Fruit fly (Drosophila melanogaster) whole organism, embryonic: Measurements from ENCODE around the gene CG32196.

Experiments
- Abd-B ChIP-seq: fragments of 200-800 bp; sonication (Bioruptor generic); optimal IDR thresholded peaks from 2 replicates; lab custom pipeline; 2018; ENCODE audit warnings: missing biosample characterization, mild to moderate bottlenecking, missing genetic modification characterization, moderate library complexity
- CG11093 ChIP-seq: fragments of 200-800 bp; sonication (Bioruptor generic); IDR thresholded peaks from 3 replicates; pipeline ENCODE4 v1.3.6; 2022; ENCODE audit warnings: missing biosample characterization, missing genetic modification characterization
- CG14860 ChIP-seq: fragments of 200-800 bp; sonication (Bioruptor generic); IDR thresholded peaks from 3 replicates; pipeline ENCODE4 v1.3.6; 2022; ENCODE audit warnings: missing biosample characterization, missing genetic modification characterization; ENCODE audit not compliant: partially characterized antibody
- CG17802 ChIP-seq: fragments of 200-800 bp; sonication (Bioruptor generic); optimal IDR thresholded peaks from 2 replicates; lab custom pipeline; 2018; ENCODE audit warnings: missing biosample characterization, mild to moderate bottlenecking, missing genetic modification characterization, moderate library complexity
- CG33213 ChIP-seq: fragments of 200-800 bp; sonication (Bioruptor generic); optimal IDR thresholded peaks from 3 replicates; lab custom pipeline; 2016; ENCODE audit warnings: missing biosample characterization, missing genetic modification characterization
- D19B ChIP-seq: fragments of 200-800 bp; sonication (Bioruptor generic); optimal IDR thresholded peaks from 2 replicates; lab custom pipeline; 2017; ENCODE audit warnings: missing biosample characterization, mild to moderate bottlenecking, missing genetic modification characterization
- Hr3 ChIP-seq: fragments of 200-800 bp; sonication (Bioruptor generic); optimal IDR thresholded peaks from 3 replicates; lab custom pipeline; 2016; ENCODE audit warnings: missing biosample characterization, missing genetic modification characterization
- Scr ChIP-seq: fragments of 200-800 bp; sonication (Bioruptor generic); IDR thresholded peaks from 2 replicates; pipeline ENCODE4 v1.3.6; 2022; ENCODE audit warnings: missing biosample characterization, missing genetic modification characterization; ENCODE audit not compliant: partially characterized antibody
- bigmax ChIP-seq: fragments of 200-800 bp; sonication (Bioruptor generic); optimal IDR thresholded peaks from 2 replicates; lab custom pipeline; 2018; ENCODE audit warnings: missing biosample characterization, mild to moderate bottlenecking, missing genetic modification characterization
- cato ChIP-seq: fragments of 200-800 bp; sonication (Bioruptor generic); optimal IDR thresholded peaks from 2 replicates; lab custom pipeline; 2016; ENCODE audit warnings: missing biosample characterization, missing genetic modification characterization, borderline replicate concordance
- chif ChIP-seq, 2 experiments: fragments of 200-800 bp; sonication (Bioruptor generic); optimal IDR thresholded peaks; 3 replicates each; lab custom pipeline; 2016; ENCODE audit warnings: missing biosample characterization in 2 of 2, missing genetic modification characterization in 2 of 2
- chinmo ChIP-seq: fragments of 200-800 bp; sonication (Bioruptor generic); IDR thresholded peaks from 4 replicates; pipeline ENCODE4 v1.3.6; 2022; ENCODE audit warnings: missing biosample characterization, missing genetic modification characterization; ENCODE audit not compliant: partially characterized antibody
- inv ChIP-seq: fragments of 200-800 bp; sonication (Bioruptor generic); IDR thresholded peaks from 2 replicates; pipeline ENCODE4 v1.3.6; 2022; ENCODE audit warnings: missing biosample characterization, missing genetic modification characterization; ENCODE audit not compliant: partially characterized antibody

DNA sequence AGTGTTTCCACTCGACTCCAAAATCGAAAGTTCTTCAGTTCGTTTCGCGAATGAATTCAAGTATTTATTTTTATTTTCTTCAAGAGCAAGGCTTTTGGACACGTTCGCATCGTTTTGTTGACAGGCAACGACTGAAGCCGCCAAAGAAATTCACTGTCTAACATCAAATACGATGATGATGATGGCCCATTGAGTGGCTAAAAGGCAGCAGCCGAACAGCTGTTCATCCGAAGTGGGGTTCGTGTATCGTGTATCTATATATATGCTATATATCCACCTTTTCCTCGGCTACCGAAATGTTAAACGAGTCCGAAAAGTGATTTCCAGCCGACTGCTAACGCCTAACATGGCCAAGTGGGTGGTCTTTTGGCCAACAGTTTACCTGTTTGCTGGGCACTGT, 41.6 kb upstream of the CG32196 start, which contains the start of gene AstC-R2:
- TF ChIP-seq Scr (GFP tag; lab: Robert Waterston, UW) (no peak), Hr3 (GFP tag; lab: Kevin White, UChicago) (no peak), cato (GFP tag; lab: Kevin White, UChicago) (no peak), chinmo (GFP tag; lab: Robert Waterston, UW) (no peak), CG11093 (no peak), Abd-B (GFP tag; lab: Kevin White, UChicago) (no peak), chif (GFP tag; optimal IDR thresholded peaks at IDR 0.05; lab: Kevin White, UChicago) (no peak), bigmax (GFP tag; lab: Kevin White, UChicago) (no peak), D19B (no peak), CG17802 (no peak), inv (GFP tag; lab: Robert Waterston, UW) (no peak), CG33213 (GFP tag; lab: Kevin White, UChicago) (no peak), CG14860 (no peak)
